Worm (Caenorhabditis elegans) whole organism, L1 larva: ENCODE results near the gene hum-2.
A peak's percentile ranks its signal among the peaks of the same experiment; 100 is the strongest.

Experiments
- C04F5.9 ChIP-seq: sonication (generic microtip); optimal IDR thresholded peaks from 2 replicates; lab custom pipeline; 2016; ENCODE audit warnings: missing genetic modification characterization, missing compliant biosample characterization
- C16A3.4 ChIP-seq: fragments of 150-350 bp; optimal IDR thresholded peaks from 2 replicates; lab custom pipeline; 2014; ENCODE audit warnings: missing biosample characterization, missing genetic modification characterization
- C34B4.2 ChIP-seq: sonication (generic microtip); optimal IDR thresholded peaks from 2 replicates; lab custom pipeline; 2017; ENCODE audit warnings: mild to moderate bottlenecking, missing genetic modification characterization, missing compliant biosample characterization
- F16B12.6 ChIP-seq: fragments of 150-350 bp; optimal IDR thresholded peaks from 2 replicates; lab custom pipeline; 2014; ENCODE audit warnings: missing biosample characterization, missing genetic modification characterization
- Y116A8C.19 ChIP-seq: sonication (generic microtip); optimal IDR thresholded peaks from 2 replicates; lab custom pipeline; 2016; ENCODE audit warnings: missing compliant biosample characterization, missing genetic modification characterization, borderline replicate concordance
- aly-2 ChIP-seq: fragments of 150-350 bp; optimal IDR thresholded peaks from 2 replicates; lab custom pipeline; 2014; ENCODE audit warnings: missing biosample characterization, missing genetic modification characterization
- ceh-88 ChIP-seq: fragments of 200-800 bp; sonication (Bioruptor generic); IDR thresholded peaks from 2 replicates; pipeline ENCODE4 v1.3.6; 2022; ENCODE audit warnings: missing genetic modification characterization, missing compliant biosample characterization
- ceh-90 ChIP-seq: sonication (generic microtip); optimal IDR thresholded peaks from 2 replicates; lab custom pipeline; 2016; ENCODE audit warnings: missing genetic modification characterization, missing compliant biosample characterization
- dsc-1 ChIP-seq: sonication (generic microtip); optimal IDR thresholded peaks from 2 replicates; lab custom pipeline; 2016; ENCODE audit warnings: mild to moderate bottlenecking, missing genetic modification characterization, missing compliant biosample characterization
- efl-3 ChIP-seq: fragments of 200-800 bp; sonication (Bioruptor generic); optimal IDR thresholded peaks from 2 replicates; lab custom pipeline; 2018; ENCODE audit warnings: mild to moderate bottlenecking, missing genetic modification characterization, missing compliant biosample characterization
- elt-3 ChIP-seq, 6 experiments: fragments of 150-350 bp in 1 of 6; sonication (generic microtip); optimal IDR thresholded peaks; 2 replicates each; lab custom pipeline; 2017 to 2018; ENCODE audit warnings: missing biosample characterization in 6 of 6, missing genetic modification characterization in 6 of 6, inconsistent platforms in 1 of 6
- ets-5 ChIP-seq: fragments of 200-800 bp; sonication (Bioruptor generic); IDR thresholded peaks from 2 replicates; pipeline ENCODE4 v1.3.6; 2022; ENCODE audit warnings: missing genetic modification characterization, missing compliant biosample characterization
- fkh-10 ChIP-seq: sonication (generic microtip); optimal IDR thresholded peaks from 2 replicates; lab custom pipeline; 2017; ENCODE audit warnings: missing biosample characterization, missing genetic modification reagents, missing genetic modification characterization
- fos-1 ChIP-seq: fragments of 150-350 bp; optimal IDR thresholded peaks from 2 replicates; lab custom pipeline; 2014; ENCODE audit warnings: missing biosample characterization, missing genetic modification characterization
- grh-1 ChIP-seq: fragments of 200-800 bp; sonication (Bioruptor generic); IDR thresholded peaks from 2 replicates; pipeline ENCODE4 v1.3.6; 2022; ENCODE audit warnings: missing genetic modification reagents, missing genetic modification characterization, missing compliant biosample characterization
- hlh-17 ChIP-seq: fragments of 200-800 bp; sonication (Bioruptor generic); optimal IDR thresholded peaks from 2 replicates; lab custom pipeline; 2018; ENCODE audit warnings: missing genetic modification characterization, mild to moderate bottlenecking, missing compliant biosample characterization, moderate library complexity, borderline replicate concordance
- hlh-4 ChIP-seq: sonication (generic microtip); optimal IDR thresholded peaks from 2 replicates; lab custom pipeline; 2016; ENCODE audit warnings: mild to moderate bottlenecking, missing genetic modification characterization, missing compliant biosample characterization
- hpl-2 ChIP-seq: fragments of 150-350 bp; optimal IDR thresholded peaks from 2 replicates; lab custom pipeline; 2014; ENCODE audit warnings: missing biosample characterization, missing genetic modification reagents, missing genetic modification characterization
- jun-1 ChIP-seq: fragments of 150-350 bp; optimal IDR thresholded peaks from 2 replicates; lab custom pipeline; 2014; ENCODE audit warnings: missing biosample characterization, missing genetic modification reagents, missing genetic modification characterization
- lin-13 ChIP-seq: fragments of 150-350 bp; optimal IDR thresholded peaks from 2 replicates; lab custom pipeline; 2014; ENCODE audit warnings: missing biosample characterization, missing genetic modification reagents, missing genetic modification characterization
- lin-14 ChIP-seq: fragments of 200-800 bp; sonication (Bioruptor generic); optimal IDR thresholded peaks from 2 replicates; lab custom pipeline; 2018; ENCODE audit warnings: mild to moderate bottlenecking, missing genetic modification characterization, moderate library complexity, missing compliant biosample characterization
- lin-15B ChIP-seq: fragments of 150-350 bp; sonication (generic microtip); optimal IDR thresholded peaks from 3 replicates; lab custom pipeline; 2014; ENCODE audit warnings: missing biosample characterization, missing genetic modification characterization
- lin-35 ChIP-seq, 2 experiments: fragments of 150-350 bp; optimal IDR thresholded peaks; 2 replicates each; lab custom pipeline; 2014; ENCODE audit warnings: missing biosample characterization in 2 of 2, missing genetic modification characterization in 2 of 2, missing genetic modification reagents in 2 of 2
- lin-39 ChIP-seq: fragments of 150-350 bp; optimal IDR thresholded peaks from 2 replicates; lab custom pipeline; 2014; ENCODE audit warnings: missing biosample characterization, missing genetic modification reagents, missing genetic modification characterization
- lsy-2 ChIP-seq, 2 experiments: fragments of 150-350 bp; optimal IDR thresholded peaks; 2 replicates each; lab custom pipeline; 2014; ENCODE audit warnings: missing biosample characterization in 2 of 2, missing genetic modification characterization in 2 of 2
- mdl-1 ChIP-seq, 2 experiments: fragments of 150-350 bp; optimal IDR thresholded peaks; 2 replicates each; lab custom pipeline; 2014 to 2017; ENCODE audit warnings: missing biosample characterization in 2 of 2, missing genetic modification characterization in 2 of 2, inconsistent platforms in 1 of 2
- mef-2 ChIP-seq: fragments of 150-350 bp; optimal IDR thresholded peaks from 2 replicates; lab custom pipeline; 2014; ENCODE audit warnings: missing biosample characterization, missing genetic modification characterization
- nhr-19 ChIP-seq: fragments of 200-800 bp; sonication (Bioruptor generic); conservative IDR thresholded peaks from 2 replicates; pipeline ENCODE4 v1.3.6; 2022; ENCODE audit warnings: missing genetic modification characterization, missing compliant biosample characterization
- nhr-20 ChIP-seq: sonication (generic microtip); optimal IDR thresholded peaks from 2 replicates; lab custom pipeline; 2016; ENCODE audit warnings: mild to moderate bottlenecking, missing genetic modification characterization, missing compliant biosample characterization
- nhr-47 ChIP-seq: sonication (generic microtip); optimal IDR thresholded peaks from 2 replicates; lab custom pipeline; 2016; ENCODE audit warnings: mild to moderate bottlenecking, missing genetic modification characterization, moderate library complexity, missing compliant biosample characterization
- nhr-76 ChIP-seq: sonication (generic microtip); optimal IDR thresholded peaks from 2 replicates; lab custom pipeline; 2017; ENCODE audit warnings: missing biosample characterization, missing genetic modification characterization
- nhr-77 ChIP-seq: fragments of 150-350 bp; optimal IDR thresholded peaks from 2 replicates; lab custom pipeline; 2014; ENCODE audit warnings: missing biosample characterization, missing genetic modification characterization
- nhr-85 ChIP-seq: sonication (generic microtip); peaks from one replicate; lab custom pipeline; 2016; ENCODE audit warnings: missing genetic modification characterization, inconsistent platforms, missing compliant biosample characterization
- nhr-90 ChIP-seq: sonication (generic microtip); optimal IDR thresholded peaks from 2 replicates; lab custom pipeline; 2016; ENCODE audit warnings: mild to moderate bottlenecking, missing genetic modification characterization, missing compliant biosample characterization; ENCODE audit not compliant: poor library complexity
- pag-3 ChIP-seq: sonication (generic microtip); optimal IDR thresholded peaks from 2 replicates; lab custom pipeline; 2017; ENCODE audit warnings: missing genetic modification characterization, mild to moderate bottlenecking, missing compliant biosample characterization, antibody characterized with exemption, borderline replicate concordance; ENCODE audit not compliant: insufficient read depth
- pax-3 ChIP-seq: fragments of 200-800 bp; sonication (Bioruptor generic); optimal IDR thresholded peaks from 2 replicates; lab custom pipeline; 2018; ENCODE audit warnings: mild to moderate bottlenecking, missing genetic modification characterization, moderate library complexity, missing compliant biosample characterization
- skn-1 ChIP-seq: fragments of 150-350 bp; optimal IDR thresholded peaks from 2 replicates; lab custom pipeline; 2014; ENCODE audit warnings: missing biosample characterization, missing genetic modification characterization
- snpc-4 ChIP-seq: fragments of 150-350 bp; optimal IDR thresholded peaks from 2 replicates; lab custom pipeline; 2014; ENCODE audit warnings: missing biosample characterization, missing genetic modification characterization
- snu-23 ChIP-seq: sonication (generic microtip); optimal IDR thresholded peaks from 2 replicates; lab custom pipeline; 2016; ENCODE audit warnings: missing genetic modification characterization, missing compliant biosample characterization
- sptf-1 ChIP-seq: fragments of 150-350 bp; optimal IDR thresholded peaks from 2 replicates; lab custom pipeline; 2014; ENCODE audit warnings: missing biosample characterization, missing genetic modification characterization
- sup-37 ChIP-seq: fragments of 200-800 bp; sonication (Bioruptor generic); optimal IDR thresholded peaks from 2 replicates; lab custom pipeline; 2018; ENCODE audit warnings: mild to moderate bottlenecking, missing genetic modification characterization, missing compliant biosample characterization
- tbx-2 ChIP-seq: sonication (generic microtip); optimal IDR thresholded peaks from 2 replicates; lab custom pipeline; 2016; ENCODE audit warnings: missing genetic modification characterization, missing compliant biosample characterization
- tlp-1 ChIP-seq: fragments of 150-350 bp; optimal IDR thresholded peaks from 2 replicates; lab custom pipeline; 2014; ENCODE audit warnings: missing biosample characterization, missing genetic modification characterization
- unc-86 ChIP-seq: sonication (generic microtip); optimal IDR thresholded peaks from 2 replicates; lab custom pipeline; 2016; ENCODE audit warnings: missing genetic modification characterization, missing compliant biosample characterization
- xbp-1 ChIP-seq: sonication (generic microtip); optimal IDR thresholded peaks from 2 replicates; lab custom pipeline; 2016; ENCODE audit warnings: missing genetic modification characterization, missing compliant biosample characterization
- zag-1 ChIP-seq: fragments of 150-350 bp; optimal IDR thresholded peaks from 2 replicates; lab custom pipeline; 2014; ENCODE audit warnings: missing biosample characterization, missing genetic modification characterization
- zip-4 ChIP-seq: fragments of 200-800 bp; sonication (Bioruptor generic); optimal IDR thresholded peaks from 2 replicates; lab custom pipeline; 2018; ENCODE audit warnings: mild to moderate bottlenecking, missing genetic modification characterization, moderate library complexity, missing compliant biosample characterization
- ztf-11 ChIP-seq, 2 experiments: sonication (generic microtip); optimal IDR thresholded peaks; 2 replicates each; lab custom pipeline; 2016 to 2017; ENCODE audit warnings: missing genetic modification characterization in 2 of 2, missing biosample characterization in 1 of 2, missing compliant biosample characterization in 1 of 2

Gene hum-2

DNA sequence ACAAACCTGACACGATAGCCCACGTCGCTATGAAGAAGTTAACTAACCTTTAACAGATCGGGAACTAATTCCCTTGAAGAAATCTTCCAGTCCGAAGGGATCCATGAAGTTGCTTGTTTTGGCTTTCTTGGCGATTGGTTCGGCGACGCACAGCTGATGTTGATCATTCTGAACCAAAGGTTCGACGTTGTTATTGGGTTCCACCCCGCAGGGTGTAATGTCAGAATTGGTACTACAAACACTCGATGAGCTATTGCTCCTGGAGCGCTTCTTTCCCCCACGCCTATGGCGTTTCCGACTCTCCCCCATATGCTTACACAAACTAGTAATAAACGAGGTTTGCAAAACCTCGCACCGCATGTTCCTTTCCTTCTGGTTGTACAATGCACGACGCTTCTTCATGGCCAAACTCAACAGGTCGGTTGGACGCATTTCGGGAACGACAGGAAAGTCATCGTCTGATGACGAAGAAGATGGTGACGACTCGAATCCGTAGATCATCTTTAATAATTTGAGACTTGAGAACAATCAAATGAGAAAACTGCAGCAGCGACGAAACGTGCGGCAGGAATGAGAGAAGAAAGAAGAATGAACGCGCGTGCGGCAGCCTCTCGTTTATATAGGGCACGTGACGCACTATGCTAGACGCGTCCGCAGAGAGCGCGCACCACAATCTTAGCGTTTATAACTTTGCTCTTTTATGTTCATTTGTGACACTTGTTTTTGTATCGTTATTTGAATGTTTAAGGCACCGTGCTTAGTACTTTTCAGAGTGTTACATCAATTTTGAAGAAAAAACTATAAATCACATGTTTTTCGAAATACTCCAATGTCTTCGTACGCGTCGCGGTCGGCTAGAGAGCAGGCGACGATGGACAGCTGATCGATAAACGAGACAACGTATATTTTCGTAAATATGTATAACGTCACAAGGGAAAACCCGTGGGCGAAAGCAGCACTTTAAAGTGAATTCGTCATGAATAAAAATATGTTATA lies 42.0 kb upstream of the hum-2 start, which contains the start of gene tos-1 (continued):
- TF ChIP-seq C04F5.9 (tag; lab: Kevin White, UChicago) (peak; percentile 89), elt-3 (tag; optimal IDR thresholded peaks at IDR 0.05; lab: Kevin White, UChicago) (peak in 5 of 6 experiments; percentile 81 to 98 (median 90)), lsy-2 (tag; optimal IDR thresholded peaks at IDR 0.05; lab: Kevin White, UChicago) (peak; percentile 89 to 96), ztf-11 (tag; optimal IDR thresholded peaks at IDR 0.05; lab: Kevin White, UChicago) (peak in 1 of 2 experiments; percentile 96), C16A3.4 (peak; percentile 97), efl-3 (GFP tag; lab: Kevin White, UChicago) (peak; percentile 70), nhr-20 (tag; lab: Kevin White, UChicago) (peak; percentile 100), nhr-19 (GFP tag; lab: Robert Waterston, UW) (peak; percentile 98), xbp-1 (peak; percentile 99), mef-2 (tag; lab: Kevin White, UChicago) (peak; percentile 14), pax-3 (tag; lab: Kevin White, UChicago) (peak; percentile 100), sptf-1 (tag; lab: Kevin White, UChicago) (no peak), Y116A8C.19 (tag; lab: Kevin White, UChicago) (peak; percentile 44), lin-35 (GFP tag; optimal IDR thresholded peaks at IDR 0.05; lab: Kevin White, UChicago) (peak; percentile 87 to 93), jun-1 (tag; lab: Kevin White, UChicago) (peak; percentile 99), lin-13 (GFP tag; lab: Kevin White, UChicago) (peak; percentile 85), lin-14 (GFP tag; lab: Kevin White, UChicago) (peak; percentile 100), snpc-4 (tag; lab: Kevin White, UChicago) (peak; percentile 73), nhr-90 (tag; lab: Kevin White, UChicago) (peak; percentile 99), aly-2 (peak; percentile 86), lin-39 (peak; percentile 86), hlh-4 (tag; lab: Kevin White, UChicago) (peak; percentile 73), tbx-2 (tag; lab: Kevin White, UChicago) (peak; percentile 99), lin-15B (peak; percentile 66), sup-37 (GFP tag; lab: Kevin White, UChicago) (peak; percentile 98), hlh-17 (no peak), pag-3 (tag; lab: Kevin White, UChicago) (peak; percentile 7), zip-4 (peak; percentile 98), nhr-77 (peak; percentile 98), zag-1 (peak; percentile 86), ceh-88 (peak; percentile 99), C34B4.2 (tag; lab: Kevin White, UChicago) (peak; percentile 90), ets-5 (GFP tag; lab: Robert Waterston, UW) (0 out of 2 replicates have a peak, but pooled peaks have one; percentile 69), fkh-10 (GFP tag; lab: Kevin White, UChicago) (peak; percentile 98)

DNA sequence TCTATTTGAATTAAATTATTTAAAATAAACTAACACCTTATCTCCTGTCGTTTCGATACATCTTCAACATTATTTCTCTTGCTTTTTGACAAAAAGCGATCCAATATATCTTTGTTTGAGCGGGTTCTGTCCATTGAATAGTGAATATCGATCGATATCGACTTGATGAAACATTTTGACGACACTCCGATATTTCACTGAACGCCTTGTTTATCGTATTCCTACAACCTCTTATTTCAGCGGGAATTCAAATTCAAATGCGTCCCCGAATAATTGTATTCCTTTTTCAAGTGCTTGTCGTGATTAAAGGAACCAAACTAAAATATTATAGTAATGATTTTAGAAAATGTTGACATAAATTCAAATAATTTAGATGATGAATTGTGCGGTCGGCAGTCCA lies 39.2 kb upstream of the hum-2 start, which contains the start of the genes K07B1.7 and try-5:
K07B1.7 (minus strand) TSS at position 159 of the 400 bp plus-strand sequence.
try-5 (plus strand) TSS at position 241 of the 400 bp plus-strand sequence.
- TF ChIP-seq ceh-88, result no peak
- TF ChIP-seq snu-23 (GFP tag; lab: Kevin White, UChicago), result peak; percentile 79
- no peak for TF ChIP-seq fos-1 (tag; lab: Kevin White, UChicago)
- peak in 2 of 6 experiments; percentile 0 to 46 for TF ChIP-seq elt-3 (tag; optimal IDR thresholded peaks at IDR 0.05; lab: Kevin White, UChicago)
- TF ChIP-seq nhr-85 (tag; lab: Kevin White, UChicago), result peak; percentile 69
- no peak for TF ChIP-seq nhr-76
- no peak for TF ChIP-seq C04F5.9 (tag; lab: Kevin White, UChicago)
- peak; percentile 53 for TF ChIP-seq nhr-19 (GFP tag; lab: Robert Waterston, UW)
- peak; percentile 42 for TF ChIP-seq F16B12.6 (tag; lab: Kevin White, UChicago)
- no peak for TF ChIP-seq ceh-90
- no peak for TF ChIP-seq sptf-1 (tag; lab: Kevin White, UChicago)
- peak; percentile 26 for TF ChIP-seq unc-86 (tag; lab: Kevin White, UChicago)
- TF ChIP-seq dsc-1 (tag; lab: Kevin White, UChicago), result peak; percentile 48
- TF ChIP-seq lin-14 (GFP tag; lab: Kevin White, UChicago), result peak; percentile 68
- peak; percentile 24 for TF ChIP-seq nhr-77
- TF ChIP-seq mdl-1 (tag; optimal IDR thresholded peaks at IDR 0.05; lab: Kevin White, UChicago), result peak in 1 of 2 experiments; percentile 49
- no peak for TF ChIP-seq Y116A8C.19 (tag; lab: Kevin White, UChicago)
- TF ChIP-seq zip-4, result no peak
- no peak for TF ChIP-seq grh-1
- no peak for TF ChIP-seq tlp-1 (tag; lab: Kevin White, UChicago)
- no peak for TF ChIP-seq hlh-17
- TF ChIP-seq skn-1, result peak; percentile 73
- peak; percentile 76 for TF ChIP-seq nhr-47 (tag; lab: Kevin White, UChicago)
- no peak for TF ChIP-seq hpl-2 (GFP tag; lab: Kevin White, UChicago)
- no peak for TF ChIP-seq mef-2 (tag; lab: Kevin White, UChicago)
